Worm (Caenorhabditis elegans) whole organism, early embryonic: ENCODE measurements around the gene F44E7.4.

Experiments used
- B0310.2 ChIP-seq: sonication (generic microtip); optimal IDR thresholded peaks from 2 replicates; lab custom pipeline; 2016; ENCODE audit warnings: mild to moderate bottlenecking, missing genetic modification characterization, missing compliant biosample characterization
- aly-1 ChIP-seq: sonication (generic microtip); optimal IDR thresholded peaks from 2 replicates; lab custom pipeline; 2016; ENCODE audit warnings: missing genetic modification characterization, missing compliant biosample characterization
- ama-1 ChIP-seq: fragments of 150-350 bp; optimal IDR thresholded peaks from 2 replicates; lab custom pipeline; 2014
- ets-7 ChIP-seq: sonication (generic microtip); optimal IDR thresholded peaks from 2 replicates; lab custom pipeline; 2016; ENCODE audit warnings: missing genotype, missing genetic modification characterization, missing compliant biosample characterization
- flt-1 ChIP-seq: fragments of 200-800 bp; sonication (Bioruptor generic); IDR thresholded peaks from 2 replicates; pipeline ENCODE4 v1.3.6; 2022; ENCODE audit warnings: missing genetic modification characterization, missing compliant biosample characterization
- hmbx-1 ChIP-seq: sonication (generic microtip); optimal IDR thresholded peaks from 2 replicates; lab custom pipeline; 2016; ENCODE audit warnings: mild to moderate bottlenecking, missing genetic modification characterization, missing compliant biosample characterization
- scrt-1 ChIP-seq: fragments of 200-800 bp; sonication (Bioruptor generic); IDR thresholded peaks from 2 replicates; pipeline ENCODE4 v1.3.6; 2022; ENCODE audit warnings: missing genetic modification characterization, missing compliant biosample characterization
- sea-1 ChIP-seq: fragments of 200-800 bp; sonication (Bioruptor generic); conservative IDR thresholded peaks from 2 replicates; pipeline ENCODE4 v1.3.6; 2022; ENCODE audit warnings: missing genetic modification characterization, missing compliant biosample characterization
- tbx-37 ChIP-seq: fragments of 200-800 bp; sonication (Bioruptor generic); conservative IDR thresholded peaks from 2 replicates; pipeline ENCODE4 v1.3.6; 2022; ENCODE audit warnings: missing genetic modification reagents, missing genetic modification characterization, missing compliant biosample characterization
- tra-4 ChIP-seq: sonication (generic microtip); optimal IDR thresholded peaks from 2 replicates; lab custom pipeline; 2017; ENCODE audit warnings: missing genetic modification characterization, missing compliant biosample characterization

DNA sequence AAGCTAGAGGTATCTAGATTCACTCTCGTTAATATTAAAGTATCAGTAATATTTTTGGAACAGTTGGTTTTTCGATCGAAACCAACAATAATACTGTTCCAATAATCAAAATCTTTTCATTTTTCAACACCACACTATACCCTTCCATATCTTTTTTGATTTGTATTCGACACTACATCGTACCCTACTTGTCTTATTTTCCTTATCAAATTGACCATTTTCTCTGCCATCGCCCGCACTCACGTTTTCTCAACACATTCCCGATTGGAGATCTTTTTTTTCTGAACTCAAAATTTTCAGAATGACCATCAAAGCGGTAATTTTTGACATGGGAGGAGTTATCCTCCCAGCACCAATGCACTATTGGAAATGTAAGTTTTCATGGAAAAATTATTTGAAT lies 29.2 kb downstream of the F44E7.4 start, which contains the start of gene acds-10:
- no peak for TF ChIP-seq flt-1
- TF ChIP-seq ets-7 (tag; lab: Kevin White, UChicago): no peak
- no peak for TF ChIP-seq sea-1 (GFP tag; lab: Robert Waterston, UW)
- TF ChIP-seq hmbx-1: no peak
- no peak for TF ChIP-seq scrt-1 (GFP tag; lab: Robert Waterston, UW)
- TF ChIP-seq ama-1: no peak
- TF ChIP-seq tbx-37 (GFP tag; lab: Robert Waterston, UW): no peak
- no peak for TF ChIP-seq B0310.2 (tag; lab: Kevin White, UChicago)
- no peak for TF ChIP-seq tra-4
- no peak for TF ChIP-seq aly-1 (tag; lab: Kevin White, UChicago)
